Worm (Caenorhabditis elegans) whole organism, late embryonic: Measurements from ENCODE around the gene T20B3.1.

ENCODE experiments used
- F13H6.1 ChIP-seq: sonication (generic microtip); optimal IDR thresholded peaks from 2 replicates; lab custom pipeline; 2016; ENCODE audit warnings: missing genetic modification characterization, missing compliant biosample characterization
- K02D7.2 ChIP-seq: sonication (generic microtip); optimal IDR thresholded peaks from 2 replicates; lab custom pipeline; 2017; ENCODE audit warnings: mild to moderate bottlenecking, missing genetic modification characterization, missing compliant biosample characterization
- T23F11.4 ChIP-seq: fragments of 200-800 bp; sonication (Bioruptor generic); optimal IDR thresholded peaks from 2 replicates; lab custom pipeline; 2018; ENCODE audit warnings: mild to moderate bottlenecking, missing genetic modification characterization, missing compliant biosample characterization
- Y22D7AL.16 ChIP-seq: sonication (generic microtip); optimal IDR thresholded peaks from 2 replicates; lab custom pipeline; 2016; ENCODE audit warnings: missing genetic modification characterization, missing compliant biosample characterization
- ceh-14 ChIP-seq: sonication (generic microtip); optimal IDR thresholded peaks from 2 replicates; lab custom pipeline; 2016; ENCODE audit warnings: missing genotype, missing genetic modification characterization, missing compliant biosample characterization
- ceh-18 ChIP-seq: sonication (generic microtip); optimal IDR thresholded peaks from 2 replicates; lab custom pipeline; 2016; ENCODE audit warnings: missing genetic modification characterization, missing compliant biosample characterization
- ceh-6 ChIP-seq: fragments of 200-800 bp; sonication (Bioruptor generic); optimal IDR thresholded peaks from 2 replicates; lab custom pipeline; 2018; ENCODE audit warnings: mild to moderate bottlenecking, missing genetic modification characterization, missing compliant biosample characterization
- ceh-9 ChIP-seq: sonication (generic microtip); optimal IDR thresholded peaks from 2 replicates; lab custom pipeline; 2016; ENCODE audit warnings: mild to moderate bottlenecking, missing genetic modification characterization, inconsistent platforms, missing compliant biosample characterization
- che-1 ChIP-seq: sonication (generic microtip); optimal IDR thresholded peaks from 2 replicates; lab custom pipeline; 2016; ENCODE audit warnings: mild to moderate bottlenecking, missing genetic modification characterization, missing compliant biosample characterization
- dve-1 ChIP-seq: sonication (generic microtip); optimal IDR thresholded peaks from 2 replicates; lab custom pipeline; 2017; ENCODE audit warnings: antibody characterized with exemption, mild to moderate bottlenecking, missing genetic modification characterization, missing compliant biosample characterization
- fax-1 ChIP-seq: sonication (generic microtip); optimal IDR thresholded peaks from 2 replicates; lab custom pipeline; 2016; ENCODE audit warnings: missing genotype, missing genetic modification characterization, missing compliant biosample characterization
- fkh-10 ChIP-seq: fragments of 150-350 bp; optimal IDR thresholded peaks from 2 replicates; lab custom pipeline; 2014; ENCODE audit warnings: missing biosample characterization, missing genetic modification reagents, missing genetic modification characterization
- fkh-6 ChIP-seq: sonication (generic microtip); optimal IDR thresholded peaks from 2 replicates; lab custom pipeline; 2016; ENCODE audit warnings: missing genetic modification characterization, missing compliant biosample characterization
- gmeb-2 ChIP-seq: sonication (generic microtip); optimal IDR thresholded peaks from 2 replicates; lab custom pipeline; 2016; ENCODE audit warnings: missing genetic modification characterization, inconsistent platforms, missing compliant biosample characterization
- hlh-15 ChIP-seq: sonication (generic microtip); optimal IDR thresholded peaks from 2 replicates; lab custom pipeline; 2016; ENCODE audit warnings: missing genetic modification characterization, missing compliant biosample characterization
- hlh-30 ChIP-seq: sonication (generic microtip); optimal IDR thresholded peaks from 2 replicates; lab custom pipeline; 2017; ENCODE audit warnings: antibody characterized with exemption, missing genetic modification characterization, missing compliant biosample characterization; ENCODE audit not compliant: insufficient read depth
- hlh-8 ChIP-seq: sonication (generic microtip); optimal IDR thresholded peaks from 2 replicates; lab custom pipeline; 2016; ENCODE audit warnings: missing genotype, missing genetic modification characterization, missing compliant biosample characterization
- madf-2 ChIP-seq: sonication (generic microtip); optimal IDR thresholded peaks from 2 replicates; lab custom pipeline; 2017; ENCODE audit warnings: missing genetic modification characterization, missing compliant biosample characterization
- mec-3 ChIP-seq: sonication (generic microtip); optimal IDR thresholded peaks from 2 replicates; lab custom pipeline; 2016; ENCODE audit warnings: borderline replicate concordance, missing genetic modification characterization, missing compliant biosample characterization
- nhr-11 ChIP-seq: fragments of 150-350 bp; optimal IDR thresholded peaks from 2 replicates; lab custom pipeline; 2014; ENCODE audit warnings: missing biosample characterization, missing genetic modification characterization
- nhr-232 ChIP-seq: sonication (generic microtip); optimal IDR thresholded peaks from 2 replicates; lab custom pipeline; 2016; ENCODE audit warnings: missing genetic modification characterization, missing compliant biosample characterization
- npax-4 ChIP-seq: sonication (generic microtip); optimal IDR thresholded peaks from 2 replicates; lab custom pipeline; 2016; ENCODE audit warnings: missing genetic modification characterization, missing compliant biosample characterization
- pag-3 ChIP-seq: sonication (generic microtip); optimal IDR thresholded peaks from 2 replicates; lab custom pipeline; 2016; ENCODE audit warnings: missing compliant biosample characterization, missing genetic modification characterization, borderline replicate concordance
- pha-2 ChIP-seq: sonication (generic microtip); optimal IDR thresholded peaks from 2 replicates; lab custom pipeline; 2017; ENCODE audit warnings: mild to moderate bottlenecking, missing genetic modification characterization, missing compliant biosample characterization
- pha-4 ChIP-seq: fragments of 150-350 bp; optimal IDR thresholded peaks from 2 replicates; lab custom pipeline; 2018; ENCODE audit warnings: missing biosample characterization, missing genetic modification reagents, missing genetic modification characterization
- pqm-1 ChIP-seq: sonication (generic microtip); optimal IDR thresholded peaks from 2 replicates; lab custom pipeline; 2016; ENCODE audit warnings: missing genetic modification characterization, missing compliant biosample characterization
- pros-1 ChIP-seq: fragments of 150-350 bp; optimal IDR thresholded peaks from 2 replicates; lab custom pipeline; 2014; ENCODE audit warnings: missing biosample characterization, missing genetic modification reagents, missing genetic modification characterization
- sox-4 ChIP-seq: sonication (generic microtip); optimal IDR thresholded peaks from 2 replicates; lab custom pipeline; 2017; ENCODE audit warnings: mild to moderate bottlenecking, missing genetic modification characterization, inconsistent platforms, missing compliant biosample characterization
- syd-9 ChIP-seq: sonication (generic microtip); optimal IDR thresholded peaks from 2 replicates; lab custom pipeline; 2016; ENCODE audit warnings: mild to moderate bottlenecking, missing genetic modification characterization, moderate library complexity, missing compliant biosample characterization
- tbx-2 ChIP-seq: sonication (generic microtip); optimal IDR thresholded peaks from 2 replicates; lab custom pipeline; 2016; ENCODE audit warnings: missing genetic modification characterization, missing compliant biosample characterization
- ttx-3 ChIP-seq: sonication (generic microtip); optimal IDR thresholded peaks from 2 replicates; lab custom pipeline; 2016; ENCODE audit warnings: missing genetic modification reagents, missing genetic modification characterization, missing compliant biosample characterization
- unc-55 ChIP-seq: sonication (generic microtip); optimal IDR thresholded peaks from 2 replicates; lab custom pipeline; 2017; ENCODE audit warnings: missing biosample characterization, missing genetic modification reagents, missing genetic modification characterization
- zip-5 ChIP-seq: sonication (generic microtip); optimal IDR thresholded peaks from 2 replicates; lab custom pipeline; 2016; ENCODE audit warnings: missing genetic modification characterization, missing compliant biosample characterization
- ztf-16 ChIP-seq: sonication (generic microtip); optimal IDR thresholded peaks from 2 replicates; lab custom pipeline; 2017; ENCODE audit warnings: missing genetic modification characterization, missing compliant biosample characterization

T20B3.1 gene

DNA sequence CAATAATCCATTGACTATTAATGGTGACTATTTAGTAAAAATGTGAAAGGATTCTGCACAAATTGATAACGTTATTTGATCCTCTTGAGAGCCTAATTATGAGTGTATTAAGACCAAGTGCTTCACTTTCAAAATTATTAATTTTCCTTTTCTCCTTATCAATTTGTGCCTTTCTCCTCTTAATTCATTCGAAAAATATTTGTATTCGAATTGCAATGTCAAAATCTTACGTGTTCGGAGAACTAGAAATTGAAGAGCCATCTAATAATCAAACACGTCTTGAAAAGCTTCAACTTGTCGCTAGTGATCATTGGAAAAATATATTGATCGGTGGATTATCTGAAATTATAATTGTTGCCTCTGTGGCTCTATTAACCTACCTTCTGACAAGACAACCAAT, 33.1 kb downstream of the T20B3.1 start, which contains the start of the genes clec-36 and clec-26:
Gene clec-36 (minus strand): TSS at position 101 of the 400 bp plus-strand sequence.
Gene clec-26 (plus strand): TSS at position 114 of the 400 bp plus-strand sequence.
- no peak for TF ChIP-seq hlh-8
- TF ChIP-seq syd-9 (tag; lab: Kevin White, UChicago), result no peak
- TF ChIP-seq ceh-18, result no peak
- no peak for TF ChIP-seq fkh-6 (tag; lab: Kevin White, UChicago)
- TF ChIP-seq che-1 (tag; lab: Kevin White, UChicago), result no peak
- TF ChIP-seq ttx-3 (tag; lab: Kevin White, UChicago), result no peak
- TF ChIP-seq dve-1, result no peak
- TF ChIP-seq pqm-1, result no peak
- no peak for TF ChIP-seq pag-3
- TF ChIP-seq unc-55 (GFP tag; lab: Kevin White, UChicago), result no peak
- no peak for TF ChIP-seq fkh-10
- TF ChIP-seq F13H6.1, result no peak
- no peak for TF ChIP-seq hlh-15 (tag; lab: Kevin White, UChicago)
- no peak for TF ChIP-seq npax-4 (tag; lab: Kevin White, UChicago)

DNA sequence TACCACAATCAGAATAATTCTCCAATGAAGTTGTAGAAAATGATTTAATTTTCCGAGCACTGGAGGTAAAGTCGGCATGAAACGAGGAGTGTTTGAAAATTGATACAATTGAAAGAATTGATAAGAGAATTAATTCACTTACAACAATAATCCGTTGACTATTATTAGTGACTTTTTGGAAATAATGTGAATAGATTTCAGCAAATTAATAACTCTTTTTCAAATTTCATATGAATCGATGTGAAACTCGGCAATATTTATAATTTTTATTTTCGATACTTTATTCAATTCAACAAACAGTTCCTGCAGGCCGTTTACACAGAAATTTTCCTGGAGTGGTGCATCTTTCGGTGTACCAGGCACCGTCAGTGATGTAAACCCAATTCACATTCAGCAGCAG, 36.6 kb downstream of the T20B3.1 start, which contains the start of gene clec-37:
Gene clec-37 (minus strand): TSS at position 101 of the 400 bp plus-strand sequence.
- no peak for TF ChIP-seq syd-9 (tag; lab: Kevin White, UChicago)
- no peak for TF ChIP-seq dve-1
- no peak for TF ChIP-seq T23F11.4 (GFP tag; lab: Kevin White, UChicago)
- TF ChIP-seq nhr-232, result no peak
- TF ChIP-seq sox-4 (tag; lab: Kevin White, UChicago), result no peak
- no peak for TF ChIP-seq zip-5 (tag; lab: Kevin White, UChicago)
- no peak for TF ChIP-seq pros-1 (tag; lab: Kevin White, UChicago)
- TF ChIP-seq mec-3, result no peak
- no peak for TF ChIP-seq Y22D7AL.16 (tag; lab: Kevin White, UChicago)
- TF ChIP-seq madf-2 (tag; lab: Kevin White, UChicago), result no peak
- no peak for TF ChIP-seq unc-55 (GFP tag; lab: Kevin White, UChicago)
- no peak for TF ChIP-seq hlh-30 (tag; lab: Kevin White, UChicago)
- TF ChIP-seq, all 69 proteins: peak for 0

ce11 chrV:16853956-16854683, 38.8 kb downstream of the T20B3.1 start, which contains the start of the genes clec-35 and clec-27:
Gene clec-35, minus strand, starts transcription at chrV:16854056.
Gene clec-27, plus strand, starts transcription at chrV:16854633.
- TF ChIP-seq nhr-232, result no peak
- no peak for TF ChIP-seq pqm-1
- TF ChIP-seq mec-3, result no peak
- no peak for TF ChIP-seq gmeb-2
- no peak for TF ChIP-seq ztf-16 (tag; lab: Kevin White, UChicago)
- no peak for TF ChIP-seq pag-3
- TF ChIP-seq ceh-9 (tag; lab: Kevin White, UChicago), result no peak
- no peak for TF ChIP-seq ceh-14
- no peak for TF ChIP-seq npax-4 (tag; lab: Kevin White, UChicago)
- TF ChIP-seq pha-4 (tag; lab: Kevin White, UChicago), result no peak
- TF ChIP-seq fax-1 (tag; lab: Kevin White, UChicago), result no peak
- no peak for TF ChIP-seq K02D7.2

ce11 chrV:16857977-16858479, 42.7 kb downstream of the T20B3.1 start, which contains the start of the genes clec-31 and clec-22:
Gene clec-31, minus strand, starts transcription at chrV:16858077.
Gene clec-22, plus strand, starts transcription at chrV:16858429.
- no peak for TF ChIP-seq F13H6.1
- no peak for TF ChIP-seq unc-55 (GFP tag; lab: Kevin White, UChicago)
- no peak for TF ChIP-seq pha-2 (tag; lab: Kevin White, UChicago)
- no peak for TF ChIP-seq ceh-6 (GFP tag; lab: Kevin White, UChicago)
- no peak for TF ChIP-seq npax-4 (tag; lab: Kevin White, UChicago)
- TF ChIP-seq tbx-2 (tag; lab: Kevin White, UChicago), result no peak
- TF ChIP-seq nhr-11 (tag; lab: Kevin White, UChicago), result no peak
- no peak for TF ChIP-seq che-1 (tag; lab: Kevin White, UChicago)
- TF ChIP-seq sox-4 (tag; lab: Kevin White, UChicago), result no peak
- no peak for TF ChIP-seq gmeb-2
